Worm (Caenorhabditis elegans): ENCODE measurements around the gene Y67A10A.7.
"Not testable (repeated sequence)": the region's sequence is repeated elsewhere in the genome, so short reads cannot be mapped to it uniquely, and the experiment has no call there.

The Y67A10A.7 gene

ce11 chrIV:14412655-14413054, 38.7 kb downstream of the Y67A10A.7 start, which contains the start of gene xdh-1:
Gene xdh-1, minus strand, starts transcription at chrIV:14412894.
- TF ChIP-seq him-1 (tag; optimal IDR thresholded peaks at IDR 0.05) = no peak
- TF ChIP-seq W03F9.2 (tag; optimal IDR thresholded peaks at IDR 0.05) = no peak
- no peak for TF ChIP-seq dao-5 (tag; optimal IDR thresholded peaks at IDR 0.05)

ce11 chrIV:14413386-14413785, 39.5 kb downstream of the Y67A10A.7 start:
- no peak for TF ChIP-seq W03F9.2 (tag; optimal IDR thresholded peaks at IDR 0.05)
- TF ChIP-seq dao-5 (tag; optimal IDR thresholded peaks at IDR 0.05) = no peak
- TF ChIP-seq him-1 (tag; optimal IDR thresholded peaks at IDR 0.05) = no peak

- TF ChIP-seq W03F9.2 (tag; optimal IDR thresholded peaks at IDR 0.05) (no peak), him-1 (tag; optimal IDR thresholded peaks at IDR 0.05) (no peak)
Observed at ce11 chrIV:14414200-14414599, 40.3 kb downstream of the Y67A10A.7 start.

ce11 chrIV:14417128-14417527, 43.2 kb downstream of the Y67A10A.7 start, which contains the start of gene F55B11.6:
Gene F55B11.6, minus strand, starts transcription at chrIV:14417228.
- TF ChIP-seq W03F9.2 (tag; optimal IDR thresholded peaks at IDR 0.05) = no peak
- no peak for TF ChIP-seq dao-5 (tag; optimal IDR thresholded peaks at IDR 0.05)
- no peak for TF ChIP-seq him-1 (tag; optimal IDR thresholded peaks at IDR 0.05)

ce11 chrIV:14421938-14422337, 48.0 kb downstream of the Y67A10A.7 start, which contains the start of gene F55B11.7:
Gene F55B11.7, minus strand, starts transcription at chrIV:14422038.
- TF ChIP-seq him-1 (tag; optimal IDR thresholded peaks at IDR 0.05) (no peak), W03F9.2 (tag; optimal IDR thresholded peaks at IDR 0.05) (no peak), dao-5 (tag; optimal IDR thresholded peaks at IDR 0.05) (no peak)

- TF ChIP-seq him-1 (tag; optimal IDR thresholded peaks at IDR 0.05) (no peak), dao-5 (tag; optimal IDR thresholded peaks at IDR 0.05) (no peak), W03F9.2 (tag; optimal IDR thresholded peaks at IDR 0.05) (no peak)
Observed at ce11 chrIV:14423194-14423593, 49.3 kb downstream of the Y67A10A.7 start, which contains the start of gene F55B11.2. Gene F55B11.2, minus strand, starts transcription at chrIV:14423294.

- TF ChIP-seq him-1 (tag; optimal IDR thresholded peaks at IDR 0.05) = no peak
- no peak for TF ChIP-seq W03F9.2 (tag; optimal IDR thresholded peaks at IDR 0.05)
- TF ChIP-seq dao-5 (tag; optimal IDR thresholded peaks at IDR 0.05) = no peak
Observed at ce11 chrIV:14424396-14424795, 50.5 kb downstream of the Y67A10A.7 start, which contains the start of gene F55B11.3. Gene F55B11.3, plus strand, starts transcription at chrIV:14424696.

ce11 chrIV:14427395-14427794, 53.5 kb downstream of the Y67A10A.7 start, which contains the start of gene F55B11.5:
Gene F55B11.5, plus strand, starts transcription at chrIV:14427695.
- not testable (repeated sequence) for TF ChIP-seq him-1, W03F9.2, dao-5 (tag; optimal IDR thresholded peaks at IDR 0.05)
